Worm (Caenorhabditis elegans) whole organism, midembryonic: ENCODE results near the gene acl-14.

Source experiments
- T22C8.4 ChIP-seq: fragments of 200-800 bp; sonication (Bioruptor generic); IDR thresholded peaks from 2 replicates; pipeline ENCODE4 v1.3.6; 2022; ENCODE audit warnings: missing genetic modification characterization, missing compliant biosample characterization
- cog-1 ChIP-seq: sonication (generic microtip); optimal IDR thresholded peaks from 2 replicates; lab custom pipeline; 2016; ENCODE audit warnings: missing genetic modification characterization, missing compliant biosample characterization
- flt-1 ChIP-seq: fragments of 200-800 bp; sonication (Bioruptor generic); IDR thresholded peaks from 2 replicates; pipeline ENCODE4 v1.3.6; 2022; ENCODE audit warnings: missing genetic modification characterization, missing compliant biosample characterization
- med-1 ChIP-seq: sonication (generic microtip); optimal IDR thresholded peaks from 2 replicates; lab custom pipeline; 2017; ENCODE audit warnings: missing genetic modification characterization, mild to moderate bottlenecking, missing compliant biosample characterization, antibody characterized with exemption, missing genetic modification reagents; ENCODE audit not compliant: insufficient read depth
- ref-1 ChIP-seq: fragments of 200-800 bp; sonication (Bioruptor generic); conservative IDR thresholded peaks from 2 replicates; pipeline ENCODE4 v1.3.6; 2022; ENCODE audit warnings: missing genetic modification reagents, missing genetic modification characterization, missing compliant biosample characterization
- tab-1 ChIP-seq: fragments of 200-800 bp; sonication (Bioruptor generic); IDR thresholded peaks from 2 replicates; pipeline ENCODE4 v1.3.6; 2022; ENCODE audit warnings: missing genetic modification characterization, missing compliant biosample characterization
- ztf-23 ChIP-seq: fragments of 200-800 bp; sonication (Bioruptor generic); IDR thresholded peaks from 2 replicates; pipeline ENCODE4 v1.3.6; 2022; ENCODE audit warnings: missing genetic modification reagents, missing genetic modification characterization, missing compliant biosample characterization
- ztf-29 ChIP-seq: fragments of 200-800 bp; sonication (Bioruptor generic); IDR thresholded peaks from 2 replicates; pipeline ENCODE4 v1.3.6; 2022; ENCODE audit warnings: missing genetic modification reagents, missing genetic modification characterization, missing compliant biosample characterization

ce11 chrV:9329245-9329979 lies 4.0 kb downstream of the acl-14 start:
- TF ChIP-seq ref-1 (GFP tag; lab: Robert Waterston, UW) (no peak), T22C8.4 (GFP tag; lab: Robert Waterston, UW) (no peak), flt-1 (GFP tag; lab: Robert Waterston, UW) (no peak), med-1 (GFP tag; lab: Kevin White, UChicago) (no peak), ztf-29 (GFP tag; lab: Robert Waterston, UW) (no peak), cog-1 (tag; lab: Kevin White, UChicago) (no peak), tab-1 (no peak), ztf-23 (GFP tag; lab: Robert Waterston, UW) (no peak)
